Fruit fly (Drosophila melanogaster): ENCODE results near the gene Ziz.
A peak's percentile ranks its signal among the peaks of the same experiment; 100 is the strongest.

The Ziz gene

dm6 chr2L:7424907-7425689, 71.0 kb downstream of the Ziz start (continued):
- peak; percentile 58 for TF ChIP-seq CG9817 (tag; optimal IDR thresholded peaks at IDR 0.05)
- peak; percentile 45 for TF ChIP-seq unpg (GFP tag; optimal IDR thresholded peaks at IDR 0.05)
- TF ChIP-seq Sox102F (GFP tag; optimal IDR thresholded peaks at IDR 0.05) = peak; percentile 32
- peak; percentile 87 for TF ChIP-seq Drgx (GFP tag; IDR thresholded peaks at IDR 0.05)
- TF ChIP-seq ara (GFP tag; IDR thresholded peaks at IDR 0.05) = no peak
- TF ChIP-seq HmgD (GFP tag; optimal IDR thresholded peaks at IDR 0.05) = peak; percentile 66
- TF ChIP-seq Side (GFP tag; optimal IDR thresholded peaks at IDR 0.05) = peak; percentile 36
- peak; percentile 77 for TF ChIP-seq CG12155 (GFP tag; optimal IDR thresholded peaks at IDR 0.05)
- peak; percentile 47 for TF ChIP-seq CrebB (tag; optimal IDR thresholded peaks at IDR 0.05)
- no peak for TF ChIP-seq ac (GFP tag; optimal IDR thresholded peaks at IDR 0.05)
- peak; percentile 40 for TF ChIP-seq Bteb2 (GFP tag; optimal IDR thresholded peaks at IDR 0.05)
- TF ChIP-seq CG3407 (GFP tag; optimal IDR thresholded peaks at IDR 0.05) = no peak
- peak; percentile 51 for TF ChIP-seq org-1 (GFP tag; optimal IDR thresholded peaks at IDR 0.05)
- no peak for TF ChIP-seq CG15479 (GFP tag; optimal IDR thresholded peaks at IDR 0.05)
- peak; percentile 49 for TF ChIP-seq scrt (GFP tag; optimal IDR thresholded peaks at IDR 0.05)
- peak; percentile 26 for TF ChIP-seq nau (GFP tag; optimal IDR thresholded peaks at IDR 0.05)
- peak; percentile 19 for TF ChIP-seq CG1233 (GFP tag; optimal IDR thresholded peaks at IDR 0.05)
- peak; percentile 15 for TF ChIP-seq CG1647 (GFP tag; optimal IDR thresholded peaks at IDR 0.05)
- peak; percentile 64 for TF ChIP-seq grau (tag; optimal IDR thresholded peaks at IDR 0.05)
- TF ChIP-seq CG10274 (GFP tag; optimal IDR thresholded peaks at IDR 0.05) = no peak
- TF ChIP-seq dpn (GFP tag; optimal IDR thresholded peaks at IDR 0.05) = peak; percentile 56 to 61
- TF ChIP-seq Myb (GFP tag; optimal IDR thresholded peaks at IDR 0.05) = peak; percentile 68
- TF ChIP-seq CG30403 (GFP tag; optimal IDR thresholded peaks at IDR 0.05) = peak; percentile 58
- TF ChIP-seq Hmx (GFP tag; optimal IDR thresholded peaks at IDR 0.05) = no peak
- TF ChIP-seq chinmo (GFP tag; IDR thresholded peaks at IDR 0.05; ENCODE audit: partially characterized antibody) = 0 out of 4 replicates have a peak, but pooled peaks have one; percentile 59
- peak; percentile 81 for TF ChIP-seq Meics (GFP tag; optimal IDR thresholded peaks at IDR 0.05)
- TF ChIP-seq CG6683 (GFP tag; optimal IDR thresholded peaks at IDR 0.05) = no peak
- peak; percentile 41 for TF ChIP-seq gcm2 (GFP tag; optimal IDR thresholded peaks at IDR 0.05)
- peak; percentile 68 for TF ChIP-seq row (GFP tag; IDR thresholded peaks at IDR 0.05)
- TF ChIP-seq Doc2 (GFP tag; IDR thresholded peaks at IDR 0.05) = no peak
- no peak for TF ChIP-seq TFAM (GFP tag; optimal IDR thresholded peaks at IDR 0.05)
- TF ChIP-seq CG11093 (GFP tag; IDR thresholded peaks at IDR 0.05) = no peak
- TF ChIP-seq CG4730 (GFP tag; IDR thresholded peaks at IDR 0.05) = peak; percentile 43; the same call in 1 of the 2 replicates
- no peak for TF ChIP-seq dmrt11E (tag; optimal IDR thresholded peaks at IDR 0.05)
- peak; percentile 59 to 74 for TF ChIP-seq Pdp1 (GFP tag; optimal IDR thresholded peaks at IDR 0.05)
- TF ChIP-seq CG11398 (GFP tag; optimal IDR thresholded peaks at IDR 0.05) = no peak
- peak; percentile 80 for TF ChIP-seq CG16779 (GFP tag; IDR thresholded peaks at IDR 0.05)

DNA sequence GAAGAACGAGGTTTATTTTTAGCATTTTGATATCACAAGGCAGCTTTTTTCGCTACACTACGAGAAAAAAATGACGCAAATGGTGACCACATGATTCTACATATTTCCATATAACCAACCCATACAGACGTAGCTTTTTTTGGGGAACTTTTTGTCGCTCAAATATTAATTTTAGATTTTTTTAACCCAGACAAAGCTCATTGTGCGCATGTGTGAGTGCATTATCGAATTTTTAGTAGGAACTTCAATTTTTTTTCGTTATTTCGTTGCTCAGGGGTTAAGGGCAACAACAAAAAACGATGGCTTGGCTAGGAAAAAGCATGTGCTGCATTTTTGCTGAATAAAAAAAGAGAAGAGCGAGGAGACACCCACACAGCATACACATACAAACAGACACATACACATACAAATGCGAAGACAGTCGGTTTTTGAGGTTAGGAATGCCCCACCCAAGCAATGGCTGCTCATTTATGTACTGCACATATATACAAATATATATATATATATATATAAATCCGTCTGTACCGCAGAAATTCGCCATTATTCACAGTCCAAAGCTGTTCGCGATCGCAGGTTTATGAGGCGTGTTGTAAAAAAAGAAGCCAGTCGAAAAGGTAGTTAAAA, 71.7 kb downstream of the Ziz start:
- TF ChIP-seq CG4360 (GFP tag; IDR thresholded peaks at IDR 0.05) = 0 out of 2 replicates have a peak, but pooled peaks have one; percentile 12
- peak; percentile 74 for TF ChIP-seq Med (GFP tag)
- peak; percentile 30 for TF ChIP-seq CG2120 (GFP tag; optimal IDR thresholded peaks at IDR 0.05)
- 0 out of 2 replicates have a peak, but pooled peaks have one; percentile 13 for TF ChIP-seq MBD-R2 (GFP tag; IDR thresholded peaks at IDR 0.05)
- peak; percentile 5 for TF ChIP-seq CG11504 (tag; optimal IDR thresholded peaks at IDR 0.05)
- TF ChIP-seq exex (tag; optimal IDR thresholded peaks at IDR 0.05) = no peak
- TF ChIP-seq BtbVII (GFP tag; optimal IDR thresholded peaks at IDR 0.05) = no peak
- no peak for TF ChIP-seq CG17361 (GFP tag; IDR thresholded peaks at IDR 0.05)
- TF ChIP-seq HHEX (GFP tag; optimal IDR thresholded peaks at IDR 0.05) = peak; percentile 28
- TF ChIP-seq CG2202 (tag; optimal IDR thresholded peaks at IDR 0.05) = no peak
- TF ChIP-seq eve (GFP tag; optimal IDR thresholded peaks at IDR 0.05) = peak in 1 of 2 experiments; percentile 19
- peak; percentile 19; the same call in 1 of the 3 replicates for TF ChIP-seq row (GFP tag; IDR thresholded peaks at IDR 0.05)
- no peak for TF ChIP-seq sc (optimal IDR thresholded peaks at IDR 0.05)
- TF ChIP-seq sc (GFP tag; optimal IDR thresholded peaks at IDR 0.05) = no peak

All from whole organism, embryonic.